Worm (Caenorhabditis elegans) whole organism, young adult: ENCODE measurements around the gene gcl-1.

ENCODE experiments used
- B0336.3 ChIP-seq: fragments of 200-800 bp; sonication (Bioruptor generic); IDR thresholded peaks from 2 replicates; pipeline ENCODE4 v1.3.6; 2022; ENCODE audit warnings: missing genetic modification characterization, missing compliant biosample characterization
- C06A6.2 ChIP-seq: fragments of 200-800 bp; sonication (Bioruptor generic); conservative IDR thresholded peaks from 2 replicates; pipeline ENCODE4 v1.3.6; 2022; ENCODE audit warnings: missing genetic modification characterization, missing compliant biosample characterization
- C17E4.6 ChIP-seq: fragments of 200-800 bp; sonication (Bioruptor generic); IDR thresholded peaks from 2 replicates; pipeline ENCODE4 v1.3.6; 2022; ENCODE audit warnings: missing genetic modification reagents, missing genetic modification characterization, missing compliant biosample characterization
- K11D2.4 ChIP-seq: fragments of 200-800 bp; sonication (Bioruptor generic); IDR thresholded peaks from 2 replicates; pipeline ENCODE4 v1.3.6; 2022; ENCODE audit warnings: missing genetic modification reagents, missing genetic modification characterization, missing compliant biosample characterization
- T26A5.8 ChIP-seq: sonication (generic microtip); optimal IDR thresholded peaks from 2 replicates; lab custom pipeline; 2016; ENCODE audit warnings: missing genetic modification characterization, missing compliant biosample characterization
- Y53F4B.3 ChIP-seq: fragments of 200-800 bp; sonication (Bioruptor generic); IDR thresholded peaks from 2 replicates; pipeline ENCODE4 v1.3.6; 2022; ENCODE audit warnings: missing genetic modification reagents, missing genetic modification characterization, missing compliant biosample characterization
- Y95B8A.8 ChIP-seq: fragments of 200-800 bp; sonication (Bioruptor generic); IDR thresholded peaks from 2 replicates; pipeline ENCODE4 v1.3.6; 2022; ENCODE audit warnings: missing genetic modification reagents, missing genetic modification characterization, missing compliant biosample characterization
- ZK185.1 ChIP-seq: sonication (generic microtip); optimal IDR thresholded peaks from 2 replicates; lab custom pipeline; 2016; ENCODE audit warnings: mild to moderate bottlenecking, missing genetic modification characterization, missing compliant biosample characterization; ENCODE audit not compliant: poor library complexity, severe bottlenecking
- ama-1 ChIP-seq, 3 experiments: fragments of 150-350 bp in 1 of 3; sonication (generic microtip) in 2 of 3; optimal IDR thresholded peaks; 2 replicates each; lab custom pipeline; 2014 to 2018; ENCODE audit warnings: missing biosample characterization in 2 of 3, missing genetic modification characterization in 2 of 3, missing genetic modification reagents in 2 of 3
- aptf-2 ChIP-seq: fragments of 200-800 bp; sonication (Bioruptor generic); conservative IDR thresholded peaks from 2 replicates; pipeline ENCODE4 v1.3.6; 2022; ENCODE audit warnings: missing genetic modification reagents, missing genetic modification characterization, missing compliant biosample characterization
- atf-7 ChIP-seq: sonication (generic microtip); optimal IDR thresholded peaks from 2 replicates; lab custom pipeline; 2017; ENCODE audit warnings: mild to moderate bottlenecking, missing genetic modification characterization, missing compliant biosample characterization
- athp-1 ChIP-seq: sonication (generic microtip); optimal IDR thresholded peaks from 2 replicates; lab custom pipeline; 2017; ENCODE audit warnings: mild to moderate bottlenecking, missing genetic modification characterization, missing compliant biosample characterization
- attf-5 ChIP-seq: fragments of 200-800 bp; sonication (Bioruptor generic); optimal IDR thresholded peaks from 2 replicates; lab custom pipeline; 2018; ENCODE audit warnings: mild to moderate bottlenecking, missing genetic modification characterization, missing compliant biosample characterization
- bed-1 ChIP-seq: fragments of 200-800 bp; sonication (Bioruptor generic); IDR thresholded peaks from 2 replicates; pipeline ENCODE4 v1.3.6; 2022; ENCODE audit warnings: missing genetic modification reagents, missing genetic modification characterization, missing compliant biosample characterization
- cebp-1 ChIP-seq, 2 experiments: fragments of 200-800 bp in 1 of 2; sonication (Bioruptor generic) in 1 of 2; sonication (generic microtip) in 1 of 2; IDR thresholded peaks in 1 of 2; optimal IDR thresholded peaks in 1 of 2; 2 replicates each; pipeline versions ENCODE4 v1.3.6 to Lab custom; 2017 to 2022; ENCODE audit warnings: missing compliant biosample characterization in 2 of 2, missing genetic modification characterization in 2 of 2, mild to moderate bottlenecking in 1 of 2, missing genetic modification reagents in 1 of 2, moderate library complexity in 1 of 2
- ceh-100 ChIP-seq: fragments of 200-800 bp; sonication (Bioruptor generic); IDR thresholded peaks from 2 replicates; pipeline ENCODE4 v1.3.6; 2022; ENCODE audit warnings: missing genetic modification reagents, missing genetic modification characterization, missing compliant biosample characterization
- ceh-27 ChIP-seq: fragments of 200-800 bp; sonication (Bioruptor generic); optimal IDR thresholded peaks from 2 replicates; lab custom pipeline; 2018; ENCODE audit warnings: mild to moderate bottlenecking, missing genetic modification characterization, moderate library complexity, missing compliant biosample characterization
- ceh-58 ChIP-seq: fragments of 200-800 bp; sonication (Bioruptor generic); IDR thresholded peaks from 2 replicates; pipeline ENCODE4 v1.3.6; 2022; ENCODE audit warnings: missing genetic modification characterization, missing compliant biosample characterization
- chd-7 ChIP-seq: sonication (generic microtip); optimal IDR thresholded peaks from 2 replicates; lab custom pipeline; 2016; ENCODE audit warnings: mild to moderate bottlenecking, missing genetic modification characterization, moderate library complexity, missing compliant biosample characterization
- dox-1 ChIP-seq: fragments of 200-800 bp; sonication (Bioruptor generic); IDR thresholded peaks from 2 replicates; pipeline ENCODE4 v1.3.6; 2022; ENCODE audit warnings: missing genetic modification reagents, missing genetic modification characterization, missing compliant biosample characterization
- egl-18 ChIP-seq: fragments of 200-800 bp; sonication (Bioruptor generic); IDR thresholded peaks from 2 replicates; pipeline ENCODE4 v1.3.6; 2022; ENCODE audit warnings: missing genetic modification reagents, missing genetic modification characterization, missing compliant biosample characterization
- egrh-3 ChIP-seq: fragments of 200-800 bp; sonication (Bioruptor generic); IDR thresholded peaks from 2 replicates; pipeline ENCODE4 v1.3.6; 2022; ENCODE audit warnings: missing genetic modification reagents, missing genetic modification characterization, missing compliant biosample characterization
- hmg-1.2 ChIP-seq: fragments of 200-800 bp; sonication (Bioruptor generic); IDR thresholded peaks from 2 replicates; pipeline ENCODE4 v1.3.6; 2022; ENCODE audit warnings: missing genetic modification reagents, missing genetic modification characterization, missing compliant biosample characterization
- hrde-1 ChIP-seq: sonication (generic microtip); optimal IDR thresholded peaks from 2 replicates; lab custom pipeline; 2016; ENCODE audit warnings: missing genetic modification characterization, mild to moderate bottlenecking, missing compliant biosample characterization, moderate library complexity, missing genotype, missing genetic modification reagents, borderline replicate concordance
- lin-26 ChIP-seq: fragments of 200-800 bp; sonication (Bioruptor generic); IDR thresholded peaks from 2 replicates; pipeline ENCODE4 v1.3.6; 2022; ENCODE audit warnings: missing genetic modification reagents, missing genetic modification characterization, missing compliant biosample characterization
- lin-35 ChIP-seq, 3 experiments: fragments of 150-350 bp in 2 of 3; sonication (generic microtip) in 1 of 3; optimal IDR thresholded peaks; 2 replicates each; lab custom pipeline; 2014 to 2018; ENCODE audit warnings: missing biosample characterization in 3 of 3, missing genetic modification characterization in 3 of 3, missing genetic modification reagents in 3 of 3
- lin-40 ChIP-seq: sonication (generic microtip); optimal IDR thresholded peaks from 2 replicates; lab custom pipeline; 2016; ENCODE audit warnings: missing genetic modification characterization, mild to moderate bottlenecking, missing compliant biosample characterization, missing genotype, missing genetic modification reagents
- lir-1 ChIP-seq: fragments of 200-800 bp; sonication (Bioruptor generic); conservative IDR thresholded peaks from 2 replicates; pipeline ENCODE4 v1.3.6; 2022; ENCODE audit warnings: missing genetic modification reagents, missing genetic modification characterization, missing compliant biosample characterization
- madf-10 ChIP-seq: sonication (generic microtip); optimal IDR thresholded peaks from 2 replicates; lab custom pipeline; 2016; ENCODE audit warnings: mild to moderate bottlenecking, missing genetic modification characterization, missing compliant biosample characterization
- madf-3 ChIP-seq: fragments of 200-800 bp; sonication (Bioruptor generic); IDR thresholded peaks from 2 replicates; pipeline ENCODE4 v1.3.6; 2022; ENCODE audit warnings: missing genetic modification reagents, missing genetic modification characterization, missing compliant biosample characterization
- mcd-1 ChIP-seq: fragments of 200-800 bp; sonication (Bioruptor generic); IDR thresholded peaks from 2 replicates; pipeline ENCODE4 v1.3.6; 2022; ENCODE audit warnings: missing genetic modification reagents, missing genetic modification characterization, missing compliant biosample characterization
- nhr-179 ChIP-seq: sonication (generic microtip); optimal IDR thresholded peaks from 2 replicates; lab custom pipeline; 2016; ENCODE audit warnings: mild to moderate bottlenecking, missing genetic modification characterization, missing compliant biosample characterization
- nhr-80 ChIP-seq: sonication (generic microtip); optimal IDR thresholded peaks from 2 replicates; lab custom pipeline; 2016; ENCODE audit warnings: missing genetic modification characterization, missing compliant biosample characterization
- pbrm-1 ChIP-seq: fragments of 200-800 bp; sonication (Bioruptor generic); IDR thresholded peaks from 2 replicates; pipeline ENCODE4 v1.3.6; 2022; ENCODE audit warnings: missing genetic modification reagents, missing genetic modification characterization, missing compliant biosample characterization
- pha-4 ChIP-seq: fragments of 150-350 bp; sonication (generic microtip); optimal IDR thresholded peaks from 2 replicates; lab custom pipeline; 2014; ENCODE audit warnings: missing biosample characterization, missing genetic modification reagents, missing genetic modification characterization
- rcor-1 ChIP-seq: fragments of 200-800 bp; sonication (Bioruptor generic); IDR thresholded peaks from 2 replicates; pipeline ENCODE4 v1.3.6; 2022; ENCODE audit warnings: missing genetic modification reagents, missing genetic modification characterization, missing compliant biosample characterization
- repo-1 ChIP-seq: sonication (generic microtip); optimal IDR thresholded peaks from 2 replicates; lab custom pipeline; 2017; ENCODE audit warnings: mild to moderate bottlenecking, missing genetic modification characterization, missing compliant biosample characterization
- snpc-3.4 ChIP-seq: sonication (generic microtip); optimal IDR thresholded peaks from 2 replicates; lab custom pipeline; 2017; ENCODE audit warnings: missing genetic modification characterization, mild to moderate bottlenecking, missing compliant biosample characterization, antibody characterized with exemption, moderate library complexity, missing genotype, missing genetic modification reagents
- somi-1 ChIP-seq: fragments of 200-800 bp; sonication (Bioruptor generic); optimal IDR thresholded peaks from 2 replicates; lab custom pipeline; 2018; ENCODE audit warnings: mild to moderate bottlenecking, missing genetic modification characterization, missing compliant biosample characterization
- zfh-2 ChIP-seq: fragments of 200-800 bp; sonication (Bioruptor generic); conservative IDR thresholded peaks from 2 replicates; pipeline ENCODE4 v1.3.6; 2022; ENCODE audit warnings: missing genetic modification reagents, missing genetic modification characterization, missing compliant biosample characterization
- ztf-18 ChIP-seq: sonication (generic microtip); optimal IDR thresholded peaks from 2 replicates; lab custom pipeline; 2016; ENCODE audit warnings: missing genotype, mild to moderate bottlenecking, missing genetic modification characterization, missing compliant biosample characterization
- ztf-22 ChIP-seq: fragments of 200-800 bp; sonication (Bioruptor generic); optimal IDR thresholded peaks from 2 replicates; lab custom pipeline; 2018; ENCODE audit warnings: mild to moderate bottlenecking, missing genetic modification characterization, moderate library complexity, missing compliant biosample characterization
- ztf-26 ChIP-seq: sonication (generic microtip); optimal IDR thresholded peaks from 2 replicates; lab custom pipeline; 2017; ENCODE audit warnings: missing genetic modification characterization, missing compliant biosample characterization
- ztf-3 ChIP-seq: fragments of 200-800 bp; sonication (Bioruptor generic); optimal IDR thresholded peaks from 2 replicates; lab custom pipeline; 2018; ENCODE audit warnings: mild to moderate bottlenecking, missing genetic modification characterization, missing compliant biosample characterization

Gene gcl-1

DNA sequence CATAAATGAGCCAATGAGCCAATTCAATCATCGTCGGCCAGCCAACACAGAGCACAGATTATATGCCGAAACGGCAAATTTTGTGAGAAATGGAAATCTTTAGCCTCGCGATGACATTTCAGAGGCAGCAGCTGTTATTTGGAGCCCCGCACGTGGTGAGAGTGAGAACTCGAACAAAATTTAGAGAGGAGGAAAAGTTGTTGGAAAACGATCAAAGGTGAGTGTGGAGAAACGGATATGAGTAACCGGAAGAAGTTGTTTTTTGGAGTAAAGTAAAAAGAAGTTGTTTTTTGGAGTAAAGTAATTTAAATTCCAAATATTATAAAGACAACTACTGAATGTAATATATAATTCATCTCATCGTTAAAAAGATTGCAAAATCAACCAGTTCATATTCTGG lies 14.0 kb downstream of the gcl-1 start, which contains the start of gene Y62E10A.13 (continued):
- peak; percentile 51 for TF ChIP-seq hrde-1

DNA sequence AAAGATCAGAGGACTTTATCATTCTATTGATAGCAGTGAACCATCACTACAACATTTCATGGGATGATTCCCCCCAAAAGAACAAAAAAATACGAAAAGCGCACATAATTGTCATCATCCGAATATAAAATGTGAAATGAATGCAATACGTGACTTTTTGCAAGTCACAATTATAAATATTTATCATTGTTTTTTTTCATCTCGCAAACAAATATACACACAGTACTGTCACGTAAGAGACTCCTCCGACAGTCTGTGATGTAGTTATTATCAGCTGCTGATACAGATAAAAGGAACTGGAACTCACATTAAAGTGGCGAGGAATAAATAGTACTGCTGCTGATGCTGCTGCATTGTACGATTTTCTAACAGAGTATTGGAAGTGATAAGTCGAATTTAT lies 16.3 kb downstream of the gcl-1 start:
- TF ChIP-seq B0336.3 (GFP tag; lab: Robert Waterston, UW) (no peak), ceh-58 (no peak), lin-40 (peak; percentile 15), nhr-80 (peak; percentile 37), ZK185.1 (tag; lab: Kevin White, UChicago) (peak; percentile 27)

DNA sequence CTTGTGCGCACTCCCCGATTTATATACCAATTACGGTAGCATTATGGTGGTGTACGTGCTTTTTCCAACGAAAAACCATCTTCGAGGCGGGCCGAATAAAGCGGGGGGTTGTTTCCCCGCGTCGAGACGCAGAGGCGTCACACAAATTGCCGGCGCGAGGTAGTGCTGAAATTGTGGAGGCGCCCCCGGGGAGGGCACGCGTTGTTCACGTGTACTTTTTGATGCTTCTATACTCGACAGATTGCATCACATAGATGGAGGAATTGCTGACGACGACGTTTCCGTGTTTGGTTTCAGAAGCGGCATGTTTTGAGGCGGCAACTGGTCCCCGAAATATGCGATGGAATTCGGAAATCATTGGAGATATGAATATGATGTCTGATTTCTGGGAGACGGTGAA lies 17.4 kb downstream of the gcl-1 start:
- TF ChIP-seq Y95B8A.8 (GFP tag; lab: Robert Waterston, UW), result no peak
- TF ChIP-seq pha-4 (tag; lab: Kevin White, UChicago), result no peak
- no peak for TF ChIP-seq snpc-3.4 (tag; lab: Kevin White, UChicago)
- peak; percentile 88 for TF ChIP-seq chd-7 (tag; lab: Kevin White, UChicago)
- TF ChIP-seq ztf-18 (tag; lab: Kevin White, UChicago), result peak; percentile 58
- no peak for TF ChIP-seq cebp-1 (GFP tag; IDR thresholded peaks at IDR 0.05; lab: Robert Waterston, UW)
- peak; percentile 84 for TF ChIP-seq cebp-1 (tag; optimal IDR thresholded peaks at IDR 0.05; lab: Kevin White, UChicago)
- TF ChIP-seq pbrm-1 (GFP tag; lab: Robert Waterston, UW), result peak; percentile 49; the same call in 1 of the 2 replicates
- TF ChIP-seq madf-3 (GFP tag; lab: Robert Waterston, UW), result 0 out of 2 replicates have a peak, but pooled peaks have one; percentile 30
- no peak for TF ChIP-seq aptf-2 (GFP tag; lab: Robert Waterston, UW)
- TF ChIP-seq somi-1, result peak; percentile 85
- TF ChIP-seq lin-40, result peak; percentile 83
- peak; percentile 39 for TF ChIP-seq ztf-3 (GFP tag; lab: Kevin White, UChicago)
- peak; percentile 97 for TF ChIP-seq zfh-2 (GFP tag; lab: Robert Waterston, UW)
- TF ChIP-seq T26A5.8 (tag; lab: Kevin White, UChicago), result no peak
- TF ChIP-seq ama-1 (optimal IDR thresholded peaks at IDR 0.05; lab: Kevin White, UChicago), result no peak
- TF ChIP-seq ama-1 (GFP tag; optimal IDR thresholded peaks at IDR 0.05; lab: Kevin White, UChicago), result no peak
- peak in 1 of 3 experiments; percentile 37 for TF ChIP-seq lin-35 (GFP tag; optimal IDR thresholded peaks at IDR 0.05; lab: Kevin White, UChicago)
- TF ChIP-seq mcd-1 (GFP tag; lab: Robert Waterston, UW), result peak; percentile 77
- peak; percentile 44; the same call in 1 of the 2 replicates for TF ChIP-seq lir-1
- peak; percentile 64 for TF ChIP-seq attf-5
- TF ChIP-seq atf-7 (tag; lab: Kevin White, UChicago), result peak; percentile 82
- TF ChIP-seq C17E4.6 (GFP tag; lab: Robert Waterston, UW), result peak; percentile 65; the same call in 1 of the 2 replicates
- TF ChIP-seq K11D2.4 (GFP tag; lab: Robert Waterston, UW), result peak; percentile 64; the same call in 1 of the 2 replicates
- peak; percentile 62; the same call in 1 of the 2 replicates for TF ChIP-seq dox-1 (GFP tag; lab: Robert Waterston, UW)
- peak; percentile 51 for TF ChIP-seq repo-1 (tag; lab: Kevin White, UChicago)
- TF ChIP-seq Y53F4B.3 (GFP tag; lab: Robert Waterston, UW), result no peak
- no peak for TF ChIP-seq nhr-179 (tag; lab: Kevin White, UChicago)
- peak; percentile 84 for TF ChIP-seq ceh-27 (GFP tag; lab: Kevin White, UChicago)
- TF ChIP-seq egl-18 (GFP tag; lab: Robert Waterston, UW), result no peak
- TF ChIP-seq athp-1 (tag; lab: Kevin White, UChicago), result no peak
- peak; percentile 57 for TF ChIP-seq nhr-80
- peak; percentile 62 for TF ChIP-seq ztf-22 (GFP tag; lab: Kevin White, UChicago)
- 0 out of 2 replicates have a peak, but pooled peaks have one; percentile 76 for TF ChIP-seq bed-1
- peak; percentile 33 for TF ChIP-seq madf-10 (tag; lab: Kevin White, UChicago)
- peak; percentile 89 for TF ChIP-seq hmg-1.2 (GFP tag; lab: Robert Waterston, UW)
- TF ChIP-seq rcor-1 (GFP tag; lab: Robert Waterston, UW), result peak; percentile 49
- peak; percentile 89 for TF ChIP-seq ztf-26 (tag; lab: Kevin White, UChicago)
- 0 out of 2 replicates have a peak, but pooled peaks have one; percentile 27 for TF ChIP-seq egrh-3
- TF ChIP-seq C06A6.2 (GFP tag; lab: Robert Waterston, UW), result peak; percentile 77; the same call in 1 of the 2 replicates
- no peak for TF ChIP-seq ceh-100
- 0 out of 2 replicates have a peak, but pooled peaks have one; percentile 43 for TF ChIP-seq lin-26 (GFP tag; lab: Robert Waterston, UW)
- TF ChIP-seq B0336.3 (GFP tag; lab: Robert Waterston, UW), result peak; percentile 75
